Worm (Caenorhabditis elegans) whole organism, late embryonic: ENCODE results near the gene F19B10.5.

Experiments
- F13H6.1 ChIP-seq: sonication (generic microtip); optimal IDR thresholded peaks from 2 replicates; lab custom pipeline; 2016; ENCODE audit warnings: missing genetic modification characterization, missing compliant biosample characterization
- nhr-11 ChIP-seq: fragments of 150-350 bp; optimal IDR thresholded peaks from 2 replicates; lab custom pipeline; 2014; ENCODE audit warnings: missing biosample characterization, missing genetic modification characterization
- tbx-2 ChIP-seq: sonication (generic microtip); optimal IDR thresholded peaks from 2 replicates; lab custom pipeline; 2016; ENCODE audit warnings: missing genetic modification characterization, missing compliant biosample characterization

DNA sequence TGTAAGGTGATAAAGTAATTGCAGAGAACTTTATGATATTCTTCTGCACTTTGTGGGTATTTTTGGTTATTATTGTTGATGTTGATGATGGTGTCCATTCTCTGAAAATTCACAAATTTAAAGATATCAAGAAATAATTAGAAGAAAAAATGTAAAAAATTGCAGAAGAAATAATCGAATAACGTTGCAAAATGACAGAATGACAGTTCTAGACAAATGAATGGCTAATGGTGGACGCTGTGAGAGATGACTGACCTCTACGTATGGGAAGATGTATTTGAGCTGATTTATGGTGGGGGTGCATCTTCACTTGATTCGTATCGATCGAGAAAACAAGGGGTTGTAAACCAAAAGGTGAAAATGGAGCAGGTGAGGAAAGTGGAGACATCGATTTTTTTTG, 18.0 kb downstream of the F19B10.5 start, which contains the start of gene sea-1:
- TF ChIP-seq nhr-11 (no peak), tbx-2 (tag; lab: Kevin White, UChicago) (no peak), F13H6.1 (tag; lab: Kevin White, UChicago) (no peak)
